Worm (Caenorhabditis elegans): Measurements from ENCODE around the gene mboa-1.
"Not testable (repeated sequence)": the region's sequence is repeated elsewhere in the genome, so short reads cannot be mapped to it uniquely, and the experiment has no call there.

mboa-1 gene

ce11 chrX:16056404-16056803 lies 25.8 kb downstream of the mboa-1 start (continued):
- TF ChIP-seq daf-16 (GFP tag; optimal IDR thresholded peaks at IDR 0.05) (peak; percentile 94 to 99), daf-16 (tag; optimal IDR thresholded peaks at IDR 0.05) (peak; percentile 87), F26F4.8 (GFP tag; conservative IDR thresholded peaks at IDR 0.05) (no peak), mdt-29 (GFP tag; IDR thresholded peaks at IDR 0.05) (peak; percentile 93)

ce11 chrX:16058845-16059244 lies 28.2 kb downstream of the mboa-1 start, which contains the start of gene T27A8.2:
Gene T27A8.2, minus strand, starts transcription at chrX:16058945.
- TF ChIP-seq set-16 (GFP tag; IDR thresholded peaks at IDR 0.05): no peak
- TF ChIP-seq lin-13 (GFP tag; optimal IDR thresholded peaks at IDR 0.05): no peak
- no peak for TF ChIP-seq ZK546.5 (tag; optimal IDR thresholded peaks at IDR 0.05)
- no peak for TF ChIP-seq mxl-3 (GFP tag; optimal IDR thresholded peaks at IDR 0.05)
- no peak for TF ChIP-seq dmd-9 (GFP tag; IDR thresholded peaks at IDR 0.05)
- no peak for TF ChIP-seq ceh-62 (tag; optimal IDR thresholded peaks at IDR 0.05)
- TF ChIP-seq unc-62 (GFP tag; optimal IDR thresholded peaks at IDR 0.05 in 1 of 2): no peak
- no peak for TF ChIP-seq unc-62 (tag; optimal IDR thresholded peaks at IDR 0.05)
- TF ChIP-seq F49E8.2 (tag; optimal IDR thresholded peaks at IDR 0.05; ENCODE audit: borderline replicate concordance): no peak

- TF ChIP-seq zip-11 (GFP tag; IDR thresholded peaks at IDR 0.05); mes-2 (tag; optimal IDR thresholded peaks at IDR 0.05; ENCODE audit: poor library complexity, severe bottlenecking); nhr-237 (tag; optimal IDR thresholded peaks at IDR 0.05): not testable (repeated sequence)
Observed at ce11 chrX:16062385-16062784, 31.8 kb downstream of the mboa-1 start, which contains the start of gene T27A8.3. Gene T27A8.3, plus strand, starts transcription at chrX:16062685.

- TF ChIP-seq hmg-1.1 (GFP tag; IDR thresholded peaks at IDR 0.05): no peak
- no peak for TF ChIP-seq mdl-1 (tag; optimal IDR thresholded peaks at IDR 0.05)
- TF ChIP-seq dmd-8 (GFP tag; IDR thresholded peaks at IDR 0.05): no peak
Observed at ce11 chrX:16067984-16068383, 37.4 kb downstream of the mboa-1 start.

ce11 chrX:16072595-16072994 lies 42.0 kb downstream of the mboa-1 start, which contains the start of gene col-187:
Gene col-187, plus strand, starts transcription at chrX:16072895.
- TF ChIP-seq nhr-28 (tag; optimal IDR thresholded peaks at IDR 0.05): no peak
- TF ChIP-seq snpc-1.2 (GFP tag; IDR thresholded peaks at IDR 0.05): no peak
- no peak for TF ChIP-seq dmd-8 (GFP tag; IDR thresholded peaks at IDR 0.05)
- no peak for TF ChIP-seq arid-1 (GFP tag; conservative IDR thresholded peaks at IDR 0.05)
- TF ChIP-seq zip-11 (GFP tag; IDR thresholded peaks at IDR 0.05): no peak
- TF ChIP-seq lim-7 (GFP tag; IDR thresholded peaks at IDR 0.05): no peak
- no peak for TF ChIP-seq mdt-29 (GFP tag; IDR thresholded peaks at IDR 0.05)
- no peak for TF ChIP-seq unc-130 (GFP tag; optimal IDR thresholded peaks at IDR 0.05)
- no peak for TF ChIP-seq madf-5 (GFP tag; IDR thresholded peaks at IDR 0.05)
- TF ChIP-seq fos-1 (tag; optimal IDR thresholded peaks at IDR 0.05): no peak
- no peak for TF ChIP-seq nhr-41 (GFP tag; IDR thresholded peaks at IDR 0.05)
- TF ChIP-seq lin-15B (tag; optimal IDR thresholded peaks at IDR 0.05): no peak
- TF ChIP-seq F49E8.2 (tag; optimal IDR thresholded peaks at IDR 0.05; ENCODE audit: borderline replicate concordance): no peak
- TF ChIP-seq ctbp-1 (GFP tag; IDR thresholded peaks at IDR 0.05): no peak
- no peak for TF ChIP-seq hlh-11 (tag; optimal IDR thresholded peaks at IDR 0.05)
- no peak for TF ChIP-seq dmd-9 (GFP tag; IDR thresholded peaks at IDR 0.05)
- no peak for TF ChIP-seq ceh-32 (tag; optimal IDR thresholded peaks at IDR 0.05; ENCODE audit: poor library complexity)
- no peak for TF ChIP-seq ZK337.2 (GFP tag; IDR thresholded peaks at IDR 0.05)
- TF ChIP-seq ama-1 (optimal IDR thresholded peaks at IDR 0.05): no peak
- TF ChIP-seq cey-2 (tag; optimal IDR thresholded peaks at IDR 0.05; ENCODE audit: borderline replicate concordance, insufficient read depth): no peak
